Fruit fly (Drosophila melanogaster): ENCODE results near the gene Ing3.

DNA sequence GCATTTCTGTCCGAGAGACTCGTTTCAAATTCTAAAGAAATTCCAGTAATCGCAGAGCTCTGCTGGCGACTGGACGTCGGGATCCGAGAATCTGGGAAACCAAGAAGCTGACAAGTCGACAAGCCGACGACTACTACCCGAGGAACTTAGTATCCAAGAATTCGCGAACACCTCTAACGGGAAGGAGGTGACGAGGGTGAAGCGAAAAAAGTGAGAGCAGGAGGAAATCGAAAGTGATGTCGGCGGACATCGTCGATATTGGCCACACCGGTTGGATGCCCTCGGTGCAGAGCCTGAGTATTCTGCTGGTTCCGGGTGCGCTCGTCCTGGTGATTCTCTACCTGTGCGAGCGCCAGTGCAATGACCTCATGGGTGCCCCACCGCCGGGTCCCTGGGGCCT, 32.8 kb upstream of the Ing3 start, which contains the start of gene phtm:
- no peak for TF ChIP-seq Crg-1 (GFP tag; optimal IDR thresholded peaks at IDR 0.05)
- TF ChIP-seq Clk (GFP tag; optimal IDR thresholded peaks at IDR 0.05), result no peak
- TF ChIP-seq CG12768 (GFP tag; optimal IDR thresholded peaks at IDR 0.05), result no peak
- TF ChIP-seq kay (GFP tag; ENCODE audit: borderline replicate concordance), result no peak
- TF ChIP-seq CG33017 (tag; optimal IDR thresholded peaks at IDR 0.05), result no peak
- no peak for TF ChIP-seq CG7045 (GFP tag; optimal IDR thresholded peaks at IDR 0.05)
- no peak for TF ChIP-seq CG14711 (tag; optimal IDR thresholded peaks at IDR 0.05)
- TF ChIP-seq Hr96 (GFP tag; optimal IDR thresholded peaks at IDR 0.05), result no peak
- no peak for TF ChIP-seq cnc (optimal IDR thresholded peaks at IDR 0.05)
